Worm (Caenorhabditis elegans) whole organism, L3 larva: Measurements from ENCODE around the gene pod-2.

ENCODE experiments used
- R02D3.7 ChIP-seq: fragments of 150-350 bp; optimal IDR thresholded peaks from 2 replicates; lab custom pipeline; 2014; ENCODE audit warnings: missing biosample characterization, missing genetic modification characterization
- aly-2 ChIP-seq: fragments of 150-350 bp; optimal IDR thresholded peaks from 2 replicates; lab custom pipeline; 2014; ENCODE audit warnings: missing biosample characterization, missing genetic modification characterization
- ama-1 ChIP-seq: fragments of 150-350 bp; optimal IDR thresholded peaks from 2 replicates; lab custom pipeline; 2018
- ceh-16 ChIP-seq: sonication (generic microtip); optimal IDR thresholded peaks from 2 replicates; lab custom pipeline; 2017; ENCODE audit warnings: missing biosample characterization, missing genetic modification characterization
- ceh-28 ChIP-seq: fragments of 150-350 bp; optimal IDR thresholded peaks from 2 replicates; lab custom pipeline; 2014; ENCODE audit warnings: missing biosample characterization, missing genetic modification reagents, missing genetic modification characterization
- daf-12 ChIP-seq: fragments of 150-350 bp; optimal IDR thresholded peaks from 2 replicates; lab custom pipeline; 2014; ENCODE audit warnings: missing biosample characterization, missing genetic modification reagents, missing genetic modification characterization
- egl-5 ChIP-seq: fragments of 150-350 bp; optimal IDR thresholded peaks from 2 replicates; lab custom pipeline; 2017; ENCODE audit warnings: missing biosample characterization, missing genetic modification reagents, missing genetic modification characterization, inconsistent platforms
- elt-1 ChIP-seq: fragments of 150-350 bp; optimal IDR thresholded peaks from 2 replicates; lab custom pipeline; 2014; ENCODE audit warnings: missing biosample characterization, missing genetic modification characterization
- elt-2 ChIP-seq: sonication (generic microtip); optimal IDR thresholded peaks from 2 replicates; lab custom pipeline; 2016; ENCODE audit warnings: missing genetic modification reagents, mild to moderate bottlenecking, missing genetic modification characterization, missing compliant biosample characterization
- elt-3 ChIP-seq, 3 experiments: fragments of 150-350 bp in 1 of 3; sonication (generic microtip) in 2 of 3; optimal IDR thresholded peaks; 2 replicates in 2 of 3; 4 replicates in 1 of 3; lab custom pipeline; 2014 to 2017; ENCODE audit warnings: missing biosample characterization in 3 of 3, missing genetic modification characterization in 3 of 3
- eor-1 ChIP-seq, 2 experiments: fragments of 150-350 bp; optimal IDR thresholded peaks; 2 replicates each; lab custom pipeline; 2014 to 2018; ENCODE audit warnings: missing biosample characterization in 2 of 2, missing genetic modification characterization in 2 of 2
- fkh-10 ChIP-seq: sonication (generic microtip); optimal IDR thresholded peaks from 2 replicates; lab custom pipeline; 2017; ENCODE audit warnings: missing biosample characterization, missing genetic modification reagents, missing genetic modification characterization
- jun-1 ChIP-seq: fragments of 150-350 bp; optimal IDR thresholded peaks from 2 replicates; lab custom pipeline; 2014; ENCODE audit warnings: missing biosample characterization, missing genetic modification reagents, missing genetic modification characterization
- lin-15B ChIP-seq: fragments of 150-350 bp; optimal IDR thresholded peaks from 2 replicates; lab custom pipeline; 2014; ENCODE audit warnings: missing biosample characterization, missing genetic modification characterization
- lin-39 ChIP-seq: fragments of 150-350 bp; optimal IDR thresholded peaks from 2 replicates; lab custom pipeline; 2018; ENCODE audit warnings: missing biosample characterization, missing genetic modification reagents, missing genetic modification characterization
- lsy-12 ChIP-seq: sonication (generic microtip); optimal IDR thresholded peaks from 2 replicates; lab custom pipeline; 2016; ENCODE audit warnings: mild to moderate bottlenecking, missing genetic modification characterization, missing compliant biosample characterization
- mdl-1 ChIP-seq: fragments of 150-350 bp; optimal IDR thresholded peaks from 2 replicates; lab custom pipeline; 2014; ENCODE audit warnings: missing biosample characterization, missing genetic modification characterization
- mml-1 ChIP-seq: fragments of 150-350 bp; sonication (generic microtip); optimal IDR thresholded peaks from 3 replicates; lab custom pipeline; 2014; ENCODE audit warnings: missing biosample characterization, missing genetic modification characterization
- nhr-11 ChIP-seq: fragments of 150-350 bp; optimal IDR thresholded peaks from 2 replicates; lab custom pipeline; 2014; ENCODE audit warnings: missing biosample characterization, missing genetic modification characterization
- nhr-12 ChIP-seq: fragments of 150-350 bp; optimal IDR thresholded peaks from 2 replicates; lab custom pipeline; 2014; ENCODE audit warnings: missing biosample characterization, missing genetic modification characterization
- nhr-23 ChIP-seq: fragments of 150-350 bp; optimal IDR thresholded peaks from 2 replicates; lab custom pipeline; 2014; ENCODE audit warnings: missing biosample characterization, missing genetic modification reagents, missing genetic modification characterization
- nhr-25 ChIP-seq: sonication (generic microtip); optimal IDR thresholded peaks from 2 replicates; lab custom pipeline; 2017; ENCODE audit warnings: missing biosample characterization, missing genetic modification characterization
- nhr-28 ChIP-seq: fragments of 150-350 bp; optimal IDR thresholded peaks from 2 replicates; lab custom pipeline; 2014; ENCODE audit warnings: missing biosample characterization, missing genetic modification characterization
- nhr-43 ChIP-seq: sonication (generic microtip); optimal IDR thresholded peaks from 2 replicates; lab custom pipeline; 2016; ENCODE audit warnings: mild to moderate bottlenecking, missing genetic modification characterization, missing compliant biosample characterization; ENCODE audit not compliant: poor library complexity, severe bottlenecking
- nhr-67 ChIP-seq: fragments of 150-350 bp; optimal IDR thresholded peaks from 2 replicates; lab custom pipeline; 2014; ENCODE audit warnings: missing biosample characterization, missing genetic modification characterization
- nhr-76 ChIP-seq: fragments of 150-350 bp; sonication (generic microtip); optimal IDR thresholded peaks from 5 replicates; lab custom pipeline; 2014; ENCODE audit warnings: missing biosample characterization, missing genetic modification characterization
- nhr-77 ChIP-seq: fragments of 150-350 bp; optimal IDR thresholded peaks from 2 replicates; lab custom pipeline; 2014; ENCODE audit warnings: missing biosample characterization, missing genetic modification characterization
- pqm-1 ChIP-seq: fragments of 150-350 bp; optimal IDR thresholded peaks from 2 replicates; lab custom pipeline; 2017; ENCODE audit warnings: missing biosample characterization, missing genetic modification characterization, inconsistent platforms
- sea-2 ChIP-seq: fragments of 150-350 bp; sonication (generic microtip); optimal IDR thresholded peaks from 4 replicates; lab custom pipeline; 2014; ENCODE audit warnings: missing biosample characterization, missing genetic modification reagents, missing genetic modification characterization
- snpc-4 ChIP-seq: fragments of 150-350 bp; optimal IDR thresholded peaks from 2 replicates; lab custom pipeline; 2014; ENCODE audit warnings: missing biosample characterization, missing genetic modification characterization
- unc-39 ChIP-seq: sonication (generic microtip); optimal IDR thresholded peaks from 4 replicates; lab custom pipeline; 2017; ENCODE audit warnings: missing biosample characterization, missing genetic modification characterization
- unc-62 ChIP-seq: fragments of 150-350 bp; sonication (generic microtip); optimal IDR thresholded peaks from 4 replicates; lab custom pipeline; 2014; ENCODE audit warnings: missing biosample characterization, missing genetic modification reagents, missing genetic modification characterization
- zag-1 ChIP-seq: fragments of 150-350 bp; optimal IDR thresholded peaks from 2 replicates; lab custom pipeline; 2014; ENCODE audit warnings: missing biosample characterization, missing genetic modification characterization
- ztf-4 ChIP-seq: fragments of 150-350 bp; optimal IDR thresholded peaks from 2 replicates; lab custom pipeline; 2014; ENCODE audit warnings: missing biosample characterization, missing genetic modification characterization

The pod-2 gene

DNA sequence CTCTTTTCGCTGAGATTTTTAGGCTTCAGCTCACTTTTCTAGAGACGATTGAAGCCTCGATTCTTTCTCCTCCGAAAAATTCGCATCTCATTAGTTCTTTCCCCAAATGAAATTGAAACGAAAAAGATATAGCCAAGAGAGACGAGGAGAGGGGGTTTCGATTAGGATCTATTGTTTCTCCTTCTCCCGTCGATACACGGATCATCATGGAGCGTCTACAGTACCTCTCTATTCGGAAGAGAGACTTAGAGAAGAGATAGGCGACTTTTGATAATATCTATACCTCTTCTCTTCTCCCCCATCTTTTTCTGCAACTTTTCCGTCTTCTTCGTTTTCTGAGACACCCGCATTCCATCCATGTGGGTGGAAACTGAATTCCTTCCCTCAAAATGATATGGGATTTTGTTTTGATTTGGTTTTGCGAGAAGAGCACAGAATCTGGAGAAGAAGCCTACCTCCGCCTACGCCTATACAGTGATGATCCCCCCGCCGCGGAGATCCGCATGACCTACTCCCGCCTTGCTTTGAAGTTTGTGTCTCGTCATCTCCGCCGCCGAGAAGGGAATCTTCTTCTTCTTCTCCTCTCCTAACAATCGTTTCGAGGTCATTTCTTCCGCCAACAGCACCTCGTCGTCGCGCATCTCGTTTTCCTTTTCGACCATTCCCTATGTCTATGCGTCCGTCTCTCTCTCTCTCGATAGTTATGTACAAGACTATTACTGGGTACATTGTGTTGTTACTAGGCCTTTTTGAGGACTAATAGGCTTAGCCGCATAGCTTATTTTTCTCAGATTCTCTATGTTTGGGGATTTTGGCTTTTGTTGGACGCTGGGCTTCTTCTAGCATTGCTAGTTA lies 5.4 kb downstream of the pod-2 start:
- TF ChIP-seq elt-1 (tag; lab: Kevin White, UChicago) (peak; percentile 43), nhr-23 (tag; lab: Kevin White, UChicago) (peak; percentile 17), unc-39 (tag; lab: Kevin White, UChicago) (no peak), nhr-25 (tag; lab: Kevin White, UChicago) (peak; percentile 44)

ce11 chrII:1143173-1143738 lies 6.7 kb downstream of the pod-2 start:
- no peak for TF ChIP-seq eor-1 (tag; optimal IDR thresholded peaks at IDR 0.05; lab: Kevin White, UChicago)
- no peak for TF ChIP-seq R02D3.7 (tag; lab: Kevin White, UChicago)
- no peak for TF ChIP-seq ceh-28 (tag; lab: Kevin White, UChicago)
- TF ChIP-seq nhr-28 (tag; lab: Kevin White, UChicago) = no peak
- TF ChIP-seq snpc-4 (tag; lab: Kevin White, UChicago) = no peak
- peak; percentile 76 for TF ChIP-seq elt-2 (tag; lab: Kevin White, UChicago)
- peak; percentile 64 for TF ChIP-seq pqm-1 (tag; lab: Kevin White, UChicago)
- no peak for TF ChIP-seq nhr-77 (tag; lab: Kevin White, UChicago)
- TF ChIP-seq zag-1 (tag; lab: Kevin White, UChicago) = no peak
- peak; percentile 65 for TF ChIP-seq nhr-43 (tag; lab: Kevin White, UChicago)
- no peak for TF ChIP-seq nhr-11
- no peak for TF ChIP-seq lsy-12 (tag; lab: Kevin White, UChicago)
- TF ChIP-seq ceh-16 (tag; lab: Kevin White, UChicago) = no peak
- TF ChIP-seq mml-1 = no peak
- TF ChIP-seq ztf-4 (tag; lab: Kevin White, UChicago) = no peak
- no peak for TF ChIP-seq lin-15B (tag; lab: Kevin White, UChicago)
- TF ChIP-seq mdl-1 (tag; lab: Kevin White, UChicago) = no peak
- TF ChIP-seq nhr-23 (tag; lab: Kevin White, UChicago) = peak; percentile 29
- TF ChIP-seq jun-1 (tag; lab: Kevin White, UChicago) = no peak
- TF ChIP-seq elt-1 (tag; lab: Kevin White, UChicago) = no peak
- TF ChIP-seq elt-3 (tag; optimal IDR thresholded peaks at IDR 0.05; lab: Kevin White, UChicago) = no peak
- no peak for TF ChIP-seq ama-1 (lab: Kevin White, UChicago)
- no peak for TF ChIP-seq unc-39 (tag; lab: Kevin White, UChicago)
- no peak for TF ChIP-seq aly-2
- TF ChIP-seq nhr-12 (tag; lab: Kevin White, UChicago) = no peak
- TF ChIP-seq daf-12 (tag; lab: Kevin White, UChicago) = no peak
- TF ChIP-seq unc-62 (GFP tag; lab: Kevin White, UChicago) = no peak

DNA sequence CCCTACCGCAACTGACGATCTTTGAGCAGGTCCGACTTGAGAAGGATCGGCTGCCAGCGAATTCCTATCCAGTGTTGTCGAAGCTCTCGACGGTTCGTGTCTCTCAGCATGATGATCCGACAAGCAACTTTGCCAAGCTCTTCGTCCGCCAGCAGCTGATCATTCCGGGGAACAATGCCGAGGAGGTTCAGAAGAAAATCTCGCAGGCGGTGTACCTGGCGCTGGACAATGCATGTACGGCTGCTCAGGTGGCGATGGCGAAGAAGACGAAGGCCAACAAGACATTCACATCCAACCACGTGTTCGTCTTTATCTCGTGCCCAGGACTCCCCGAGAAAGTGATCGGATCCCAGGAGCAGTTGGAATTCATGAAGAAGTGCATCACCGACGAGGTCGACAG lies 12.8 kb downstream of the pod-2 start:
- TF ChIP-seq snpc-4 (tag; lab: Kevin White, UChicago) = no peak

DNA sequence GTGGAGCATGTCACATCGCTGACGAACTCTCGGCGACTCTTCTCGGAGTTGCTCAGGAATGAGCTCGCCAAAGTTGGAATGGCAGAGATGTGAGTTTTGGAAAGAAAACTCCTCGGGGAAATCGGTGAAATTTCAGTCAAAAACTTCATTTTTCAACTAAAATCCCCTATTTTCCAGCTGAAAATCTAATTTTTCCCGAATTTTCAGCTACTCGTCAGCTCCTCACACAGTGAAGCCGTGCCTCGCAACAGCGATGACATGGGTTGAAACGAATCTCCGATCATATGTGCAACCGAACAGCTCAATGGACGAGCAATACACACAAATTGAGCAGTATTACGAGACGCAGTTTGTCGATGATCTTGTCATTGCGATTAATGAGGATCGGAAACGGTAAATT lies 15.2 kb downstream of the pod-2 start:
- TF ChIP-seq nhr-28 (tag; lab: Kevin White, UChicago) (no peak), aly-2 (no peak), nhr-67 (no peak), jun-1 (tag; lab: Kevin White, UChicago) (no peak), egl-5 (no peak), fkh-10 (GFP tag; lab: Kevin White, UChicago) (no peak), nhr-25 (tag; lab: Kevin White, UChicago) (no peak), elt-2 (tag; lab: Kevin White, UChicago) (no peak), R02D3.7 (tag; lab: Kevin White, UChicago) (no peak), lin-39 (tag; lab: Kevin White, UChicago) (no peak), nhr-77 (tag; lab: Kevin White, UChicago) (no peak), ama-1 (lab: Kevin White, UChicago) (no peak), nhr-11 (no peak), lsy-12 (tag; lab: Kevin White, UChicago) (no peak), elt-1 (tag; lab: Kevin White, UChicago) (no peak), sea-2 (GFP tag; lab: Kevin White, UChicago) (no peak), daf-12 (tag; lab: Kevin White, UChicago) (no peak), nhr-76 (tag; lab: Kevin White, UChicago) (no peak)
